Worm (Caenorhabditis elegans): ENCODE measurements around the gene ceh-16.

DNA sequence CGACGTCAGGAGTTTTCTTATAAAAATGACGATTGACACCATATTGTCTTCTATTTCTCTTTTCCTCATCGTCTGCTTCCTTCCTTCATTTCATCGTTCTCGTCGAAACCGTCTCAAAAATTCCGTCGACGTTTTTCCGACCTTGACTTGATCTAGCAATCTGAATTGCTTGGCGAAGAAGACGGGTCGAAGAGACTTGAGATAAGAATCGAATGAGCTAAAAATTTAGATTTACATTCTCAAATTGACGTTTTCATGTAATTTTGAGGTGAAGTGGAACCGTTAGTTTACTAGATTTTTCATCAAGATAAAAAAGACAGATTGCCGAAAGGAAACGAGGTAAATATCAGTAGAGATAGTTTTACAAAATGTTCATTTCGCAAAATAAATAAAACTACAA, 45.0 kb upstream of the ceh-16 start:
- TF ChIP-seq ceh-34 (tag; optimal IDR thresholded peaks at IDR 0.05) (no peak), dmd-4 (tag; optimal IDR thresholded peaks at IDR 0.05; ENCODE audit: borderline replicate concordance) (no peak), ama-1 (optimal IDR thresholded peaks at IDR 0.05) (no peak), nfya-1 (tag; optimal IDR thresholded peaks at IDR 0.05) (no peak)
